Worm (Caenorhabditis elegans) whole organism, midembryonic: ENCODE results near the gene T25C12.3.

Source experiments
- cog-1 ChIP-seq: sonication (generic microtip); optimal IDR thresholded peaks from 2 replicates; lab custom pipeline; 2016; ENCODE audit warnings: missing genetic modification characterization, missing compliant biosample characterization
- flt-1 ChIP-seq: fragments of 200-800 bp; sonication (Bioruptor generic); IDR thresholded peaks from 2 replicates; pipeline ENCODE4 v1.3.6; 2022; ENCODE audit warnings: missing genetic modification characterization, missing compliant biosample characterization
- klf-2 ChIP-seq: fragments of 200-800 bp; sonication (Bioruptor generic); conservative IDR thresholded peaks from 2 replicates; pipeline ENCODE4 v1.3.6; 2022; ENCODE audit warnings: missing genetic modification reagents, missing genetic modification characterization, missing compliant biosample characterization
- ztf-23 ChIP-seq: fragments of 200-800 bp; sonication (Bioruptor generic); IDR thresholded peaks from 2 replicates; pipeline ENCODE4 v1.3.6; 2022; ENCODE audit warnings: missing genetic modification reagents, missing genetic modification characterization, missing compliant biosample characterization
- ztf-29 ChIP-seq: fragments of 200-800 bp; sonication (Bioruptor generic); IDR thresholded peaks from 2 replicates; pipeline ENCODE4 v1.3.6; 2022; ENCODE audit warnings: missing genetic modification reagents, missing genetic modification characterization, missing compliant biosample characterization

ce11 chrX:11446535-11446934 is 53.3 kb downstream of the T25C12.3 start, which contains the start of gene igeg-2:
- TF ChIP-seq ztf-23 (no peak), ztf-29 (GFP tag; lab: Robert Waterston, UW) (no peak), cog-1 (no peak), flt-1 (no peak), klf-2 (no peak)
